Fruit fly (Drosophila melanogaster) S2 (cell line): Measurements from ENCODE around the gene CG7368.

Experiments
- CG8478 ChIP-seq: fragments of >200 bp; optimal IDR thresholded peaks from 2 replicates; lab custom pipeline; 2018
- CTCF ChIP-seq, 2 experiments: fragments of >200 bp; optimal IDR thresholded peaks; 2 replicates each; lab custom pipeline; 2018

CG7368 gene

dm6 chr3L:11624281-11624680 lies 27.3 kb downstream of the CG7368 start, which contains the start of gene Akr1B:
TSS of gene Akr1B (minus strand) at chr3L:11624381.
- TF ChIP-seq CTCF (optimal IDR thresholded peaks at IDR 0.05; lab: Kevin White, UChicago), result no peak
- no peak for TF ChIP-seq CG8478 (lab: Kevin White, UChicago)

dm6 chr3L:11625634-11626175 lies 28.7 kb downstream of the CG7368 start, which contains the start of gene CG6083:
TSS of gene CG6083 (minus strand) at chr3L:11626125.
- TF ChIP-seq CTCF (optimal IDR thresholded peaks at IDR 0.05; lab: Kevin White, UChicago) (no peak), CG8478 (lab: Kevin White, UChicago) (no peak)

DNA sequence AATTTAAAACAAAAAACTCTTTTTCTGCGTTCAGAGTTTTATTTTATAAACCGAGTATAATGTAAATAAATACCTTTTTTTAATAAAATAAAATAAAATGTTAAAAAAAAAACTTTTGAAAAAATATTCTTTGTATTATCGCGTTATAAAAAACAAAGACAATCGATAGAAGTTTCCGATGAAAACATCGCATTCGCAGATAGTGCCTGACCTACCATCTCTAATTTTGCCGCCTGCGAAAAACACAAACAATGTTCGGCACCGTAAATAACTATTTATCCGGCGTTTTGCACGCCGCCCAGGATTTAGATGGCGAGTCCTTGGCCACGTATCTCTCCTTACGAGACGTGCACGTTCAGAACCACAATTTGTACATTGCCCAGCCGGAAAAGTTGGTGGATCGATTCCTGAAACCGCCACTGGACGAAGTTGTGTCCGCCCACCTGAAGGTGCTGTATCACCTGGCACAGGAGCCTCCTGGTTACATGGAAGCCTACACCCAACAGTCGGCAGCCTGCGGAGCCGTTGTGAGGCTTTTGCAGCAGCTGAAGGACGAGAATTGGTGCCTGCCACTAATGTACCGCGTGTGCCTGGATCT lies 29.3 kb downstream of the CG7368 start, which contains the start of gene PCID2:
PCID2 (plus strand) TSS at position 213 of the 598 bp plus-strand sequence.
- no peak for TF ChIP-seq CG8478 (lab: Kevin White, UChicago)
- no peak for TF ChIP-seq CTCF (optimal IDR thresholded peaks at IDR 0.05; lab: Kevin White, UChicago)

DNA sequence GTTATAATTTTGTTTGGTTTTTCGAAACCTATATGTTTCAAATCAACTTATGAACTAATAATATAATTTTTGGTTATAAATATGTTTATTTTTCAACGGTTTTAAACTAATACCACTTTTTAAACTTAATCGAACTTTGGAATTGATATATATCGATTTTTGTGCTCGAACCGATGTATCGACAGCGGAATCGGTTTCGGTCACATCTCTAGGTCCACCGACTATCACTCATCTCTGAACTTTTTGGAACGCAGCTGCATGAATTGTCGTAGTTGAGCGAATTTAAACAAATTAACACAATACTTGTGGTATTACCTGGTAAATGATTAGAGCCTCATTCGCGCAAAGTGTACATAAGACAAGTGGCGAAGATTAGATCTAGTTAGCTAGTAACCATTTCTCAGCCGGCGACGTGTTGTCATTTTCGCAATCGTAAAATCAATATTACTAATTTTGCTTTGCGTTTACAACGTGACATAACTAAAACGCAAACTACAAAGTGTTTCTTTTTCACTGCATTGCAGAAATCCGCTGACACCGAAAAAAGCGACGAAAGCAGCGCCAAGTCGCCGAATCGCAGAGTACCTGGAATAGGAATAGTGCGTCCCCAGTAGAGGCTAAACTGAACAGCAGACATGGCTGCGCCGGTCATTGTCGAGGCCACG lies 30.9 kb downstream of the CG7368 start, which contains the start of gene Apt1:
Apt1 (plus strand) TSS at position 219 of the 665 bp plus-strand sequence.
- no peak for TF ChIP-seq CG8478 (lab: Kevin White, UChicago)
- peak in 1 of 2 experiments; percentile 16 for TF ChIP-seq CTCF (optimal IDR thresholded peaks at IDR 0.05; lab: Kevin White, UChicago)

DNA sequence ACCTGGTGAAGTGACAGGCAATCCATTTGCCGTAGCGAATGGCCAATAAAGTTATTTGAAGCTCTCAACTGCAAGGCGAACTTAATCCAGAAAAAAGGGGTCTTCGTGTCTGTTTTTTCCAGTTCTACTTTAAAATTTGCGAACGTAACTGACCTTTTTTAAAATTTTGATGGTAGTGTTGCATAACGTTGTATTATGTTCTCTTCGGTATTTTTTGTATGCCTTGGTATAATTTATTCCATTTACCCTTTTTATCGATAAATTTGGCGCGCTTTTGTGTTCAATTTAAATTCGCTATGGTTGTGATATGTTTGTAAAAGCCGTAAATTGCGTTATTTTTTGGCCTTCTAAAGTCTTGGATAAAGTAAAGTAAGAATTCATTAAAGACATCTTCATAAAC lies 33.7 kb downstream of the CG7368 start:
- TF ChIP-seq CTCF (optimal IDR thresholded peaks at IDR 0.05; lab: Kevin White, UChicago) (no peak), CG8478 (lab: Kevin White, UChicago) (no peak)

dm6 chr3L:11631092-11631491 lies 34.1 kb downstream of the CG7368 start, which contains the start of gene CG32091:
TSS of gene CG32091 (plus strand) at chr3L:11631392.
- TF ChIP-seq CG8478 (lab: Kevin White, UChicago) (no peak), CTCF (optimal IDR thresholded peaks at IDR 0.05; lab: Kevin White, UChicago) (no peak)

- TF ChIP-seq CG8478 (lab: Kevin White, UChicago), result no peak
- TF ChIP-seq CTCF (optimal IDR thresholded peaks at IDR 0.05; lab: Kevin White, UChicago), result no peak
These were observed 37.5 kb downstream of the CG7368 start for dm6 chr3L:11634551-11634950.

DNA sequence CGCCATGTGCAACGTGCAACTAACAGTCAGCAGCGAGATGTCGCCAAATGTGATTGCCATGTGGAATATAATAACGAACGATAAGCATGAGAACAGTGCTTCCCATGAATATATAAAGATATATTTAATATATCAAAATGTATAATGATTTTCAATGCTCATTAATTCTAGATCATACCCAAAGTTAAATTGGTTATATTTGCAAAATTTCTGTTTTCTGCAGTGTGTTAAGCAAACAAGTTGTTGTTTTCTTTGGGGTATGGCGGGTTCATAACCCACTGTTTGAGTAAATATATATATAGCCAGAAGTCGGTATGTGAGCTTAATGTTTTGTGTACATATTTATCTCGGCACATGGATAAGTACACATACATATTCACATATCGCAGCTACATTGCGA lies 39.8 kb downstream of the CG7368 start:
- TF ChIP-seq CTCF (optimal IDR thresholded peaks at IDR 0.05; lab: Kevin White, UChicago), result no peak

DNA sequence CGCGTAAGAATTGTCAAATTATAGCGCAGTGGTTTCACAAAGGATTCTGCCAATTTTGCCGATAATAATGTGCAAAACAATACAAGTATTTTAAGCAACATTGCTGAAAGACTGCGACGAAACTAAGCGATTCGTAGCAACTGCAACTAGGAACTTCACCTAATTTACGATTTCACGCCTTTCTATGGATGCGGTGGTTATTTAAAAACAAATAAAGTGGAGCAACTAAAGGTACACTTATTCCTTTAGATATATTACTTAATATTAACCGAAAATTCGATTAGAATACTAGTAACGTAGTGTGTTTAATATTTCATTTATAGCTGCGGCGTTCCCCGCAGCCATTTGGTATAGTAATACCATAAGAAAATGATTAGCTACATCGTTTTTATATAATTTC lies 48.9 kb downstream of the CG7368 start, which contains the start of gene CG6071:
CG6071 (minus strand) TSS at position 101 of the 400 bp plus-strand sequence.
- TF ChIP-seq CG8478 (lab: Kevin White, UChicago), result no peak
- no peak for TF ChIP-seq CTCF (optimal IDR thresholded peaks at IDR 0.05; lab: Kevin White, UChicago)

DNA sequence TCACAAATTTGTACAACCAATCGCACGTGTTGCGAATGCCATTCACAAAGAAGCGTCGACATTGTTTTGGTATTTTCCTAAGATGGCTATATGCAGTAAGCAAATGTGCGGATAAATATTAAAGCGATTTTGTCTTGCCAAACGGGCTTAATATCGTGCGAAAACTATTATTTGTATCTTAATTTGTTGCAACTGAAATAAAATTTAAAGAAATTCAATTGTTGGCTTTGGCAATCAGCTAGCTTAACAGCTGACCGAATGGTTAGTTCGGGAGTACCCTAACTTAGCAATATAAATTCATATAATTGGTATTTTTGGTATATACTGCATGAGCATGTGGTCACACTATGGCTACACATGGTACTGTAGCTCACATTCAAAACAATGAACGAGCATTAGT lies 51.4 kb downstream of the CG7368 start, which contains the start of the genes RIOK1 and Polr3H:
RIOK1 (minus strand) TSS at position 65 of the 400 bp plus-strand sequence.
Polr3H (plus strand) TSS at position 347 of the 400 bp plus-strand sequence.
- TF ChIP-seq CTCF (optimal IDR thresholded peaks at IDR 0.05; lab: Kevin White, UChicago) (no peak), CG8478 (lab: Kevin White, UChicago) (no peak)
